Fruit fly (Drosophila melanogaster): ENCODE results near the gene CG14323.

dm6 chr3R:17605872-17606271 lies 16.0 kb downstream of the CG14323 start, which contains the start of gene sll:
- TF ChIP-seq ss (GFP tag; optimal IDR thresholded peaks at IDR 0.05) (no peak), CG7368 (GFP tag; optimal IDR thresholded peaks at IDR 0.05) (no peak), CG6792 (GFP tag; optimal IDR thresholded peaks at IDR 0.05) (no peak)

All from whole organism, prepupa.